Worm (Caenorhabditis elegans): ENCODE data around the gene cls-1.

DNA sequence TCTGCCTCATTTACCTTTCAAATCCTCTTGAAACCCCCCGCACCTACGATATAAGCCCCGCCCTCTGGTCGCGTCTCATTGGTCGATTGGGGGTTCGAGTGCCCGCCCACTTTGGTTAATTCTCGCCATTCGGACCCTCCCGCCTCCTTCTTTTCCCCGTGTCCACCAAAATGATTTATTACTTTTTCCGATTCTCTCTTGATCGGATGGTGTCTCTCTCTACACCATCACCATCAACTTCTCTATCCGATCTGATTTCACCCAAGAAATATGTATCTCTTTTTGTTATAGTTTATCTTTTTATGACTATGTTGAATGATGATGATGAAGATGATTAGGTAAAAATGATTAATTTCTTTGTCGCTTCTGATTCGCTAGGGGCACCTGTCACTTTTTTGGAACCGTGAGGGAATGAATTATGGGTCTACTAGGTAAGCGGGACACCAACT, 46.7 kb downstream of the cls-1 start:
- TF ChIP-seq skn-1 (tag; optimal IDR thresholded peaks at IDR 0.05): no peak
- TF ChIP-seq lin-15B (tag; optimal IDR thresholded peaks at IDR 0.05): no peak
- no peak for TF ChIP-seq lin-1 (GFP tag; IDR thresholded peaks at IDR 0.05)
- TF ChIP-seq zip-11 (GFP tag; IDR thresholded peaks at IDR 0.05): no peak
- no peak for TF ChIP-seq ama-1 (optimal IDR thresholded peaks at IDR 0.05)
- TF ChIP-seq mxl-2 (GFP tag; conservative IDR thresholded peaks at IDR 0.05): no peak
- TF ChIP-seq fkh-10 (GFP tag; optimal IDR thresholded peaks at IDR 0.05): no peak
- TF ChIP-seq nhr-28 (tag; optimal IDR thresholded peaks at IDR 0.05): no peak

Measured in whole organism, L4 larva.